Fruit fly (Drosophila melanogaster): ENCODE data around the gene CG2100.

The CG2100 gene

DNA sequence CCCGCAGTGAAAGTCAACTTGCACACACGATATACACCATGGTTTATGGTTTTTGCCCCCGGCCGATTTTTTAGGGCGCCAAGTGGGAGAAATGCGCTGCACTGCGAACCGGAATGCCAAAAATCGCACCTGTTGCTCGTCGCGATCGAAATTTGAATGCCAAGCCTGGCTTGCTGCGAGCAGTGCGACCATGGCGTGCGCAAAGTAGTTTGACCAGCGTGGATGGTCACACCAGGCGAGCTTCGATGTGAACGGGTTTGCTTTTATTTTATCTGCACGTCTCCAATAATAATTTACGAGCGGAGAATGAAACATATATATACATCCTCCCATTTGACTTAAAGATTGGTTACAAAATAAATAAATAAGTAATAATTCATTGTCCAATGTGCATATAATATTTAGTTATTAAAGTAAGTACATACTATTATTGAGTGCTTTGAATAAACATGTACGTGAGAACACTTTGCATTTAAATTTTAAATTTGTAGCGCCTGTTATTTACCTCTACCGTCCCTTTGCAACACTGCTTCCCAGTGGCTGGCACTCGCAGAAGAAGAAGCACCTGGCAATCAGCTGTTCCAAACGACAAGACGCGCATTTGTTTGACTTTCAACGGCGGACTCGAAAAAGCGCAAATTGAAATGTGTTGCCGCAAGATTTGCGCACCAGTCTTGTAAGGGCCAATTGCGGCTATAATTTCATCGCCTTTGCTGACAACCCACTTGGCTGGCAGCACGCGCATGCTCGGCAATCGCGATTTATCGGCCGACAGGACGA lies 50.7 kb downstream of the CG2100 start, which contains the start of the genes Rab23 and plx (continued):
- TF ChIP-seq CG7987 (GFP tag; optimal IDR thresholded peaks at IDR 0.05), result no peak
- TF ChIP-seq NK7.1 (GFP tag; optimal IDR thresholded peaks at IDR 0.05), result no peak
- peak; percentile 73 for TF ChIP-seq stwl (tag; optimal IDR thresholded peaks at IDR 0.05)
- TF ChIP-seq Deaf1 (tag; optimal IDR thresholded peaks at IDR 0.05), result peak; percentile 83
- TF ChIP-seq CG9797 (GFP tag; optimal IDR thresholded peaks at IDR 0.05), result peak; percentile 84
- TF ChIP-seq CG17802 (tag; optimal IDR thresholded peaks at IDR 0.05), result peak; percentile 85
- TF ChIP-seq Six4 (GFP tag; optimal IDR thresholded peaks at IDR 0.05), result no peak
- peak; percentile 27 for TF ChIP-seq gem (tag; optimal IDR thresholded peaks at IDR 0.05)
- peak; percentile 48 for TF ChIP-seq CG12104 (GFP tag; optimal IDR thresholded peaks at IDR 0.05)
- no peak for TF ChIP-seq BtbVII (GFP tag; optimal IDR thresholded peaks at IDR 0.05)
- TF ChIP-seq h (optimal IDR thresholded peaks at IDR 0.05), result no peak
- TF ChIP-seq CG15011 (GFP tag; optimal IDR thresholded peaks at IDR 0.05), result no peak
- TF ChIP-seq CG4820 (GFP tag; optimal IDR thresholded peaks at IDR 0.05), result no peak
- TF ChIP-seq CG30020 (tag; optimal IDR thresholded peaks at IDR 0.05), result peak; percentile 25
- TF ChIP-seq sqz (GFP tag; optimal IDR thresholded peaks at IDR 0.05), result no peak
- no peak for TF ChIP-seq CG3065 (GFP tag; optimal IDR thresholded peaks at IDR 0.05)
- no peak for TF ChIP-seq CG10565 (GFP tag; optimal IDR thresholded peaks at IDR 0.05)
- TF ChIP-seq Hmr (GFP tag; optimal IDR thresholded peaks at IDR 0.05), result peak; percentile 47
- TF ChIP-seq CG9437 (GFP tag; optimal IDR thresholded peaks at IDR 0.05), result no peak
- peak; percentile 99 for TF ChIP-seq Dp (GFP tag; optimal IDR thresholded peaks at IDR 0.05)
- TF ChIP-seq Neu2 (GFP tag; optimal IDR thresholded peaks at IDR 0.05; ENCODE audit: borderline replicate concordance), result no peak
- TF ChIP-seq unpg (GFP tag; optimal IDR thresholded peaks at IDR 0.05), result no peak
- peak; percentile 63 for TF ChIP-seq CG12659 (GFP tag; optimal IDR thresholded peaks at IDR 0.05)
- peak; percentile 22 for TF ChIP-seq Dad (GFP tag; optimal IDR thresholded peaks at IDR 0.05)
- TF ChIP-seq pfk (GFP tag; optimal IDR thresholded peaks at IDR 0.05), result no peak
- 0 out of 2 replicates have a peak, but pooled peaks have one; percentile 5 for TF ChIP-seq CG17328 (GFP tag; IDR thresholded peaks at IDR 0.05)
- TF ChIP-seq CG7963 (GFP tag; IDR thresholded peaks at IDR 0.05; ENCODE audit: partially characterized antibody), result no peak
- TF ChIP-seq PHDP (tag; optimal IDR thresholded peaks at IDR 0.05), result no peak
- no peak for TF ChIP-seq Mes4 (GFP tag; optimal IDR thresholded peaks at IDR 0.05)
- 0 out of 2 replicates have a peak, but pooled peaks have one; percentile 3 for TF ChIP-seq slbo (GFP tag; IDR thresholded peaks at IDR 0.05)
- TF ChIP-seq prd (optimal IDR thresholded peaks at IDR 0.05), result no peak
- no peak for TF ChIP-seq prd (GFP tag; IDR thresholded peaks at IDR 0.05)
- TF ChIP-seq CG42726 (GFP tag; IDR thresholded peaks at IDR 0.05; ENCODE audit: partially characterized antibody), result peak; percentile 27; the same call in 1 of the 2 replicates
- TF ChIP-seq org-1 (GFP tag; optimal IDR thresholded peaks at IDR 0.05), result no peak
- peak; percentile 38; the same call in 2 of the 3 replicates for TF ChIP-seq ci (GFP tag; IDR thresholded peaks at IDR 0.05)
- no peak for TF ChIP-seq CG31388 (GFP tag; optimal IDR thresholded peaks at IDR 0.05)
- TF ChIP-seq ato (GFP tag; IDR thresholded peaks at IDR 0.05; ENCODE audit: partially characterized antibody), result 0 out of 2 replicates have a peak, but pooled peaks have one; percentile 26
- TF ChIP-seq vfl (GFP tag; optimal IDR thresholded peaks at IDR 0.05), result peak; percentile 26
- peak; percentile 78 for TF ChIP-seq MBD-R2 (GFP tag; IDR thresholded peaks at IDR 0.05)
- 0 out of 2 replicates have a peak, but pooled peaks have one; percentile 21 for TF ChIP-seq CG11085 (GFP tag; IDR thresholded peaks at IDR 0.05)

Measured in whole organism, embryonic.